Fruit fly (Drosophila melanogaster) whole organism, pupa: ENCODE measurements around the gene CG11596.

Source experiments
- CG12605 ChIP-seq: fragments of 200-800 bp; sonication (Bioruptor generic); IDR thresholded peaks from 2 replicates; pipeline ENCODE4 v1.3.6; 2022; ENCODE audit warnings: missing biosample characterization, missing genetic modification characterization
- CG8159 ChIP-seq: fragments of 200-800 bp; sonication (Bioruptor generic); optimal IDR thresholded peaks from 3 replicates; lab custom pipeline; 2018; ENCODE audit warnings: missing biosample characterization, mild to moderate bottlenecking, missing genetic modification characterization, moderate library complexity
- CG9948 ChIP-seq: fragments of 200-800 bp; sonication (Bioruptor generic); optimal IDR thresholded peaks from 2 replicates; lab custom pipeline; 2018; ENCODE audit warnings: missing biosample characterization, mild to moderate bottlenecking, missing genetic modification characterization, moderate library complexity
- EcR ChIP-seq: fragments of 200-800 bp; sonication (Bioruptor generic); optimal IDR thresholded peaks from 3 replicates; lab custom pipeline; 2019; ENCODE audit warnings: missing biosample characterization, missing genetic modification characterization, mild to moderate bottlenecking, moderate library complexity, missing genetic modification reagents
- Pif1A ChIP-seq: fragments of 200-800 bp; sonication (Bioruptor generic); optimal IDR thresholded peaks from 3 replicates; lab custom pipeline; 2016; ENCODE audit warnings: missing biosample characterization, missing genetic modification characterization
- Snoo ChIP-seq: fragments of 200-800 bp; sonication (Bioruptor generic); optimal IDR thresholded peaks from 3 replicates; lab custom pipeline; 2017; ENCODE audit warnings: missing biosample characterization, mild to moderate bottlenecking, missing genetic modification characterization, inconsistent platforms
- fd96Ca ChIP-seq: fragments of 200-800 bp; sonication (Bioruptor generic); IDR thresholded peaks from 3 replicates; pipeline ENCODE4 v1.3.6; 2022; ENCODE audit warnings: missing biosample characterization, missing genetic modification characterization

DNA sequence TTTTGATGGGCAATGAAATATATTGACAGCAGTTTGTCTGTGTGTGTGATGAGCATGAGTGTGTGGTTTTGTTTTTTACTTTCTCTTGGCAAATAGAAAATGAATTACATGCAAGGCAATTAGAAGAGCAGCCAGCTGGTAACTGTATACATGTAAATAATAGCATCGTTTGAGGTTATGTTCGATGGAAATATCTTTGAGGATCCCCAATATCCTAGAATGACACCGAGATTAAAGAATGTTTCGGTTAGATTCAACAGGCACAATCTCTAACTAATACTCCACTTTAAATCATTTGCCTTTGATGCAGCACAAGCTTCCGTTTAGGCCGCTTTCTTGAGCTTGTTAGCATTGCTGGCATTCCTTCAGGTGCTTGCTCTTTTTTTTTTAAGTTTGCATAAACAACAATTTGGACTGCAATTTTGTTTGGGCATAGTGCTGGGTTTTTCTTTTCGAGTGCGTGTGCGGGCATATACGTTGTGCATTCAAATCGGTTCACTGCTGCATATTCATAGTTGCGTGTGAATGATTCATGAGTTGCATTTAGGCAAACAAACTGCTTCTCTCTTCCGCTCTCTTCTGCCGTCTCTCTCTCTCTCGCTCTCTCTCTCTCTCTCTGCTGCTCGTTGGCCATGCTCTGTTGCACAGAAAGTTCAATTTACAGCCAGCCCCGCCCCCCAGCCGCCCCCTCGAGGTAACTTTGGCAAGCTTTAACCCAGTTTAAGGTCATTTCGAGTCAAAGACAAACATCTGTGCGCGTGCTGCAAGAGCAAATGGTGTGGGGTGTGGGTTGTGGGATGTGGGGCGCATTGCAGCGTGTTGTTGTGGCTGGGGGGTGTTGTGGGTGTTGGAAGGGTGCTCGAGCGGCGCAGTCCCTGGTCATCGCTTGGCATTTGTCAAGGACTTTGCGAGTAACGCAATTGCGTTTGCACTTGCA lies 37.2 kb downstream of the CG11596 start:
- TF ChIP-seq Pif1A (no peak), CG12605 (GFP tag; lab: Robert Waterston, UW) (no peak), Snoo (tag; lab: Kevin White, UChicago) (no peak), CG9948 (tag; lab: Kevin White, UChicago) (no peak), EcR (GFP tag; lab: Kevin White, UChicago) (peak; percentile 66), CG8159 (tag; lab: Kevin White, UChicago) (no peak), fd96Ca (GFP tag; lab: Robert Waterston, UW) (0 out of 3 replicates have a peak, but pooled peaks have one; percentile 12)
